Worm (Caenorhabditis elegans): ENCODE data around the gene ZC506.1.
A peak's percentile ranks its signal among the peaks of the same experiment; 100 is the strongest.

DNA sequence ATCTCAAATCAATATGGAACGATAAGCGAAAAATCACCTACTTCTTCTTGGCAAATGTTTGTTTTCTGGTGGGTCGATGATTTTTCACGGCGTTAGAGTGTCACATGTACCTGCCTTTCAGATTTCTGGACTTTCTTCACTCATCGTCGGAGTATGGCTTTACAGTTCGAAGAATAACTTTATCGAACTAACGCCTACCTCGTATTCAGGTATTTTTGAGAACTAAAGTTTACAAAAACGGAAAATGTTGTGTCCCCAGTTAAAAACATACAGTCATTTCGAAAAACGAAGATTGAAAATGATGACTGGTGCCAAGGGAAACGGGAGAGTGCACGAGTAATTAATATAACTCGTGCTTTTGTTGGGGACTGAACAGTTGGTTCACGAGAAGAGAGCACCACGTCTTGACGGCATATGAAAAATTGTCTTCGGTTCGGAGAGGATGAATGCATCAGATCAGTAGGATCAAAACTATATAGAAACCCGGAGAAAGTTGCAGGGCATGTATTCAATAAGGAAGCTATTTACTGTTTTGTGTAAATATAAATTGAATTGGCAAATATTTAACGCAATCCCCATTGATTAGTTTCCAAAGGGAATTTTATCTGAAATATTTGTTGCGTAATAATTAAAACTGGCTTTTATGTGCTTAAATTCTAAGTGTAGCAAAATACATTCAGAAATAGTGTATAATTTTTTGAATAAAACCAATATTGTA is 25.3 kb upstream of the ZC506.1 start:
- no peak for TF ChIP-seq nhr-11 (tag; optimal IDR thresholded peaks at IDR 0.05)
- TF ChIP-seq ama-1 (optimal IDR thresholded peaks at IDR 0.05), result peak; percentile 33
- TF ChIP-seq jun-1 (tag; optimal IDR thresholded peaks at IDR 0.05), result no peak
- no peak for TF ChIP-seq lin-39 (tag; optimal IDR thresholded peaks at IDR 0.05)
- TF ChIP-seq elt-3 (tag; optimal IDR thresholded peaks at IDR 0.05), result no peak
- TF ChIP-seq snpc-4 (tag; optimal IDR thresholded peaks at IDR 0.05), result no peak
- TF ChIP-seq nhr-43 (tag; optimal IDR thresholded peaks at IDR 0.05; ENCODE audit: poor library complexity, severe bottlenecking), result no peak
- no peak for TF ChIP-seq zag-1 (tag; optimal IDR thresholded peaks at IDR 0.05)
- no peak for TF ChIP-seq aly-2 (tag; optimal IDR thresholded peaks at IDR 0.05)

All from whole organism, L3 larva.